Worm (Caenorhabditis elegans) whole organism, young adult: Measurements from ENCODE around the gene Y73B6BL.37.

Experiments
- athp-1 ChIP-seq: sonication (generic microtip); optimal IDR thresholded peaks from 2 replicates; lab custom pipeline; 2017; ENCODE audit warnings: mild to moderate bottlenecking, missing genetic modification characterization, missing compliant biosample characterization
- ceh-58 ChIP-seq: fragments of 200-800 bp; sonication (Bioruptor generic); IDR thresholded peaks from 2 replicates; pipeline ENCODE4 v1.3.6; 2022; ENCODE audit warnings: missing genetic modification characterization, missing compliant biosample characterization
- lag-1 ChIP-seq: fragments of 200-800 bp; sonication (Bioruptor generic); IDR thresholded peaks from 2 replicates; pipeline ENCODE4 v1.3.6; 2022; ENCODE audit warnings: missing genetic modification reagents, missing genetic modification characterization, missing compliant biosample characterization
- madf-6 ChIP-seq: fragments of 200-800 bp; sonication (Bioruptor generic); IDR thresholded peaks from 2 replicates; pipeline ENCODE4 v1.3.6; 2022; ENCODE audit warnings: missing genetic modification reagents, missing genetic modification characterization, missing compliant biosample characterization
- madf-8 ChIP-seq: fragments of 200-800 bp; sonication (Bioruptor generic); conservative IDR thresholded peaks from 2 replicates; pipeline ENCODE4 v1.3.6; 2022; ENCODE audit warnings: missing genetic modification reagents, missing genetic modification characterization, missing compliant biosample characterization
- snpc-4 ChIP-seq, 5 experiments: fragments of 150-350 bp in 1 of 5; sonication (generic microtip) in 4 of 5; optimal IDR thresholded peaks; 2 replicates each; lab custom pipeline; 2014 to 2018; ENCODE audit warnings: missing genetic modification characterization in 5 of 5, missing biosample characterization in 3 of 5, antibody characterized with exemption in 2 of 5, mild to moderate bottlenecking in 2 of 5, missing compliant biosample characterization in 2 of 5, missing genotype in 2 of 5, moderate library complexity in 2 of 5, missing genetic modification reagents in 1 of 5
- unc-62 ChIP-seq: fragments of 150-350 bp; optimal IDR thresholded peaks from 2 replicates; lab custom pipeline; 2014; ENCODE audit warnings: missing biosample characterization, missing genetic modification reagents, missing genetic modification characterization
- xnd-1 ChIP-seq: sonication (generic microtip); optimal IDR thresholded peaks from 2 replicates; lab custom pipeline; 2016; ENCODE audit warnings: missing genotype, missing genetic modification reagents, missing genetic modification characterization, missing compliant biosample characterization

- TF ChIP-seq ceh-58 (GFP tag; lab: Robert Waterston, UW) (no peak), unc-62 (GFP tag; lab: Kevin White, UChicago) (no peak), athp-1 (tag; lab: Kevin White, UChicago) (no peak), lag-1 (GFP tag; lab: Robert Waterston, UW) (no peak), snpc-4 (GFP tag; optimal IDR thresholded peaks at IDR 0.05; lab: Kevin White, UChicago) (no peak), snpc-4 (tag; optimal IDR thresholded peaks at IDR 0.05; lab: Kevin White, UChicago) (no peak), xnd-1 (tag; lab: Kevin White, UChicago) (no peak), madf-6 (GFP tag; lab: Robert Waterston, UW) (no peak), madf-8 (GFP tag; lab: Robert Waterston, UW) (no peak)
These were observed 44.3 kb downstream of the Y73B6BL.37 start, which contains the start of gene C01G5.4 for ce11 chrIV:6531450-6531849.
